Worm (Caenorhabditis elegans): ENCODE data around the gene ampd-1.

- TF ChIP-seq ama-1 (optimal IDR thresholded peaks at IDR 0.05) (no peak), fos-1 (tag; optimal IDR thresholded peaks at IDR 0.05) (no peak)
Observed at ce11 chrII:5218349-5218748, 15.2 kb downstream of the ampd-1 start.
